Worm (Caenorhabditis elegans): ENCODE results near the gene C25D7.10.

C25D7.10 gene

ce11 chrV:15089438-15089837 lies 22.2 kb downstream of the C25D7.10 start, which contains the start of the genes C01G10.5 and C01G10.4:
TSS of gene C01G10.5 (minus strand) at chrV:15089538.
TSS of gene C01G10.4 (plus strand) at chrV:15089740.
- no peak for TF ChIP-seq C38D4.7 (GFP tag; optimal IDR thresholded peaks at IDR 0.05)
- no peak for TF ChIP-seq K02D7.2 (tag; optimal IDR thresholded peaks at IDR 0.05)

ce11 chrV:15090457-15090856 lies 23.2 kb downstream of the C25D7.10 start, which contains the start of gene C01G10.17:
TSS of gene C01G10.17 (plus strand) at chrV:15090757.
- TF ChIP-seq pat-9 (tag; optimal IDR thresholded peaks at IDR 0.05): no peak
- TF ChIP-seq tbx-7 (tag; optimal IDR thresholded peaks at IDR 0.05): no peak
- TF ChIP-seq ets-4 (tag; optimal IDR thresholded peaks at IDR 0.05): no peak
- no peak for TF ChIP-seq unc-3 (GFP tag; conservative IDR thresholded peaks at IDR 0.05)
- no peak for TF ChIP-seq unc-3 (tag; optimal IDR thresholded peaks at IDR 0.05)
- no peak for TF ChIP-seq pros-1 (tag; optimal IDR thresholded peaks at IDR 0.05)
- no peak for TF ChIP-seq odd-2 (tag; optimal IDR thresholded peaks at IDR 0.05)
- no peak for TF ChIP-seq ceh-14 (tag; optimal IDR thresholded peaks at IDR 0.05)
- no peak for TF ChIP-seq ceh-34 (tag; optimal IDR thresholded peaks at IDR 0.05)
- TF ChIP-seq sdc-2 (tag; optimal IDR thresholded peaks at IDR 0.05): no peak
- no peak for TF ChIP-seq ceh-6 (GFP tag; optimal IDR thresholded peaks at IDR 0.05)
- TF ChIP-seq eyg-1 (tag; optimal IDR thresholded peaks at IDR 0.05): no peak
- no peak for TF ChIP-seq dmd-4 (tag; optimal IDR thresholded peaks at IDR 0.05; ENCODE audit: borderline replicate concordance)
- no peak for TF ChIP-seq tbx-2 (tag; optimal IDR thresholded peaks at IDR 0.05)
- no peak for TF ChIP-seq ref-2 (tag; optimal IDR thresholded peaks at IDR 0.05)

- no peak for TF ChIP-seq ceh-14 (tag; optimal IDR thresholded peaks at IDR 0.05)
- TF ChIP-seq ceh-2 (tag; optimal IDR thresholded peaks at IDR 0.05): no peak
- TF ChIP-seq K02D7.2 (tag; optimal IDR thresholded peaks at IDR 0.05): no peak
- TF ChIP-seq hlh-30 (tag; optimal IDR thresholded peaks at IDR 0.05; ENCODE audit: insufficient read depth): no peak
- TF ChIP-seq gmeb-2 (tag; optimal IDR thresholded peaks at IDR 0.05): no peak
- no peak for TF ChIP-seq odd-2 (tag; optimal IDR thresholded peaks at IDR 0.05)
- no peak for TF ChIP-seq nhr-232 (tag; optimal IDR thresholded peaks at IDR 0.05)
- TF ChIP-seq ets-4 (tag; optimal IDR thresholded peaks at IDR 0.05): no peak
- no peak for TF ChIP-seq pha-4 (tag; optimal IDR thresholded peaks at IDR 0.05)
- no peak for TF ChIP-seq ceh-24 (tag; optimal IDR thresholded peaks at IDR 0.05)
- TF ChIP-seq tbx-2 (tag; optimal IDR thresholded peaks at IDR 0.05): no peak
- no peak for TF ChIP-seq ama-1 (optimal IDR thresholded peaks at IDR 0.05)
- TF ChIP-seq pag-3 (tag; optimal IDR thresholded peaks at IDR 0.05; ENCODE audit: borderline replicate concordance): no peak
- no peak for TF ChIP-seq ttx-3 (tag; optimal IDR thresholded peaks at IDR 0.05)
- TF ChIP-seq unc-86 (tag; optimal IDR thresholded peaks at IDR 0.05): no peak
- TF ChIP-seq lin-11 (tag; optimal IDR thresholded peaks at IDR 0.05): no peak
- no peak for TF ChIP-seq ref-2 (tag; optimal IDR thresholded peaks at IDR 0.05)
- TF ChIP-seq sox-2 (GFP tag; IDR thresholded peaks at IDR 0.05): no peak
Measured at ce11 chrV:15092666-15093065, 25.4 kb downstream of the C25D7.10 start, which contains the start of gene txt-12. TSS of gene txt-12 (plus strand) at chrV:15092966.

- no peak for TF ChIP-seq pax-1 (tag; optimal IDR thresholded peaks at IDR 0.05)
- no peak for TF ChIP-seq sox-2 (GFP tag; IDR thresholded peaks at IDR 0.05)
- TF ChIP-seq lin-11 (tag; optimal IDR thresholded peaks at IDR 0.05): no peak
- no peak for TF ChIP-seq ceh-6 (GFP tag; optimal IDR thresholded peaks at IDR 0.05)
- no peak for TF ChIP-seq pat-9 (tag; optimal IDR thresholded peaks at IDR 0.05)
- TF ChIP-seq ceh-24 (tag; optimal IDR thresholded peaks at IDR 0.05): no peak
Measured at ce11 chrV:15094749-15095148, 27.5 kb downstream of the C25D7.10 start, which contains the start of gene srx-78. TSS of gene srx-78 (plus strand) at chrV:15095049.

ce11 chrV:15099447-15099846 lies 32.2 kb downstream of the C25D7.10 start, which contains the start of gene C01G10.1:
TSS of gene C01G10.1 (plus strand) at chrV:15099747.
- TF ChIP-seq T23F11.4 (GFP tag; optimal IDR thresholded peaks at IDR 0.05): no peak
- TF ChIP-seq pax-1 (tag; optimal IDR thresholded peaks at IDR 0.05): no peak
- no peak for TF ChIP-seq unc-55 (GFP tag; optimal IDR thresholded peaks at IDR 0.05)
- TF ChIP-seq sdc-2 (tag; optimal IDR thresholded peaks at IDR 0.05): no peak
- TF ChIP-seq odd-2 (tag; optimal IDR thresholded peaks at IDR 0.05): no peak
- no peak for TF ChIP-seq C38D4.7 (GFP tag; optimal IDR thresholded peaks at IDR 0.05)
- no peak for TF ChIP-seq ceh-14 (tag; optimal IDR thresholded peaks at IDR 0.05)
- no peak for TF ChIP-seq nhr-232 (tag; optimal IDR thresholded peaks at IDR 0.05)
- TF ChIP-seq unc-3 (GFP tag; conservative IDR thresholded peaks at IDR 0.05): no peak
- no peak for TF ChIP-seq unc-3 (tag; optimal IDR thresholded peaks at IDR 0.05)
- TF ChIP-seq eyg-1 (tag; optimal IDR thresholded peaks at IDR 0.05): no peak
- TF ChIP-seq pqm-1 (tag; optimal IDR thresholded peaks at IDR 0.05): no peak
- no peak for TF ChIP-seq dmd-4 (tag; optimal IDR thresholded peaks at IDR 0.05; ENCODE audit: borderline replicate concordance)
- no peak for TF ChIP-seq ceh-48 (tag; optimal IDR thresholded peaks at IDR 0.05)
- TF ChIP-seq fkh-6 (tag; optimal IDR thresholded peaks at IDR 0.05): no peak
- TF ChIP-seq ceh-9 (tag; optimal IDR thresholded peaks at IDR 0.05): no peak
- no peak for TF ChIP-seq ceh-2 (tag; optimal IDR thresholded peaks at IDR 0.05)
- no peak for TF ChIP-seq rnt-1 (tag; optimal IDR thresholded peaks at IDR 0.05)

Data from whole organism, late embryonic.